Worm (Caenorhabditis elegans) whole organism, L3 larva: Measurements from ENCODE around the gene cyp-14A3.
A peak's percentile ranks its signal among the peaks of the same experiment; 100 is the strongest.

Experiments used
- R02D3.7 ChIP-seq: fragments of 150-350 bp; optimal IDR thresholded peaks from 2 replicates; lab custom pipeline; 2014; ENCODE audit warnings: missing biosample characterization, missing genetic modification characterization
- aly-2 ChIP-seq: fragments of 150-350 bp; optimal IDR thresholded peaks from 2 replicates; lab custom pipeline; 2014; ENCODE audit warnings: missing biosample characterization, missing genetic modification characterization
- ama-1 ChIP-seq: fragments of 150-350 bp; optimal IDR thresholded peaks from 2 replicates; lab custom pipeline; 2018
- ceh-28 ChIP-seq: fragments of 150-350 bp; optimal IDR thresholded peaks from 2 replicates; lab custom pipeline; 2014; ENCODE audit warnings: missing biosample characterization, missing genetic modification reagents, missing genetic modification characterization
- ceh-82 ChIP-seq: fragments of 150-350 bp; optimal IDR thresholded peaks from 2 replicates; lab custom pipeline; 2014; ENCODE audit warnings: missing biosample characterization, missing genetic modification characterization
- ceh-9 ChIP-seq: sonication (generic microtip); optimal IDR thresholded peaks from 2 replicates; lab custom pipeline; 2018; ENCODE audit warnings: missing biosample characterization, missing genetic modification characterization
- daf-12 ChIP-seq: fragments of 150-350 bp; optimal IDR thresholded peaks from 2 replicates; lab custom pipeline; 2014; ENCODE audit warnings: missing biosample characterization, missing genetic modification reagents, missing genetic modification characterization
- egl-27 ChIP-seq: sonication (generic microtip); optimal IDR thresholded peaks from 4 replicates; lab custom pipeline; 2017; ENCODE audit warnings: missing biosample characterization, missing genetic modification reagents, missing genetic modification characterization
- egl-5 ChIP-seq: fragments of 150-350 bp; optimal IDR thresholded peaks from 2 replicates; lab custom pipeline; 2017; ENCODE audit warnings: missing biosample characterization, missing genetic modification reagents, missing genetic modification characterization, inconsistent platforms
- elt-1 ChIP-seq: fragments of 150-350 bp; optimal IDR thresholded peaks from 2 replicates; lab custom pipeline; 2014; ENCODE audit warnings: missing biosample characterization, missing genetic modification characterization
- elt-2 ChIP-seq: sonication (generic microtip); optimal IDR thresholded peaks from 2 replicates; lab custom pipeline; 2016; ENCODE audit warnings: missing genetic modification reagents, mild to moderate bottlenecking, missing genetic modification characterization, missing compliant biosample characterization
- elt-3 ChIP-seq, 3 experiments: fragments of 150-350 bp in 1 of 3; sonication (generic microtip) in 2 of 3; optimal IDR thresholded peaks; 2 replicates in 2 of 3; 4 replicates in 1 of 3; lab custom pipeline; 2014 to 2017; ENCODE audit warnings: missing biosample characterization in 3 of 3, missing genetic modification characterization in 3 of 3
- eor-1 ChIP-seq, 2 experiments: fragments of 150-350 bp; optimal IDR thresholded peaks; 2 replicates each; lab custom pipeline; 2014 to 2018; ENCODE audit warnings: missing biosample characterization in 2 of 2, missing genetic modification characterization in 2 of 2
- fkh-10 ChIP-seq: sonication (generic microtip); optimal IDR thresholded peaks from 2 replicates; lab custom pipeline; 2017; ENCODE audit warnings: missing biosample characterization, missing genetic modification reagents, missing genetic modification characterization
- fkh-2 ChIP-seq: fragments of 150-350 bp; optimal IDR thresholded peaks from 2 replicates; lab custom pipeline; 2014; ENCODE audit warnings: missing biosample characterization, missing genetic modification reagents, missing genetic modification characterization
- fos-1 ChIP-seq: fragments of 150-350 bp; optimal IDR thresholded peaks from 2 replicates; lab custom pipeline; 2014; ENCODE audit warnings: missing biosample characterization, missing genetic modification characterization
- jun-1 ChIP-seq: fragments of 150-350 bp; optimal IDR thresholded peaks from 2 replicates; lab custom pipeline; 2014; ENCODE audit warnings: missing biosample characterization, missing genetic modification reagents, missing genetic modification characterization
- lin-15B ChIP-seq: fragments of 150-350 bp; optimal IDR thresholded peaks from 2 replicates; lab custom pipeline; 2014; ENCODE audit warnings: missing biosample characterization, missing genetic modification characterization
- lin-39 ChIP-seq: fragments of 150-350 bp; optimal IDR thresholded peaks from 2 replicates; lab custom pipeline; 2018; ENCODE audit warnings: missing biosample characterization, missing genetic modification reagents, missing genetic modification characterization
- lsy-12 ChIP-seq: sonication (generic microtip); optimal IDR thresholded peaks from 2 replicates; lab custom pipeline; 2016; ENCODE audit warnings: mild to moderate bottlenecking, missing genetic modification characterization, missing compliant biosample characterization
- mdl-1 ChIP-seq: fragments of 150-350 bp; optimal IDR thresholded peaks from 2 replicates; lab custom pipeline; 2014; ENCODE audit warnings: missing biosample characterization, missing genetic modification characterization
- mml-1 ChIP-seq: fragments of 150-350 bp; sonication (generic microtip); optimal IDR thresholded peaks from 3 replicates; lab custom pipeline; 2014; ENCODE audit warnings: missing biosample characterization, missing genetic modification characterization
- nfya-1 ChIP-seq: sonication (generic microtip); optimal IDR thresholded peaks from 2 replicates; lab custom pipeline; 2017; ENCODE audit warnings: missing genetic modification characterization, mild to moderate bottlenecking, missing compliant biosample characterization, antibody characterized with exemption, moderate library complexity; ENCODE audit not compliant: insufficient read depth
- nhr-11 ChIP-seq: fragments of 150-350 bp; optimal IDR thresholded peaks from 2 replicates; lab custom pipeline; 2014; ENCODE audit warnings: missing biosample characterization, missing genetic modification characterization
- nhr-12 ChIP-seq: fragments of 150-350 bp; optimal IDR thresholded peaks from 2 replicates; lab custom pipeline; 2014; ENCODE audit warnings: missing biosample characterization, missing genetic modification characterization
- nhr-23 ChIP-seq: fragments of 150-350 bp; optimal IDR thresholded peaks from 2 replicates; lab custom pipeline; 2014; ENCODE audit warnings: missing biosample characterization, missing genetic modification reagents, missing genetic modification characterization
- nhr-237 ChIP-seq: fragments of 150-350 bp; optimal IDR thresholded peaks from 2 replicates; lab custom pipeline; 2014; ENCODE audit warnings: missing biosample characterization, missing genetic modification characterization
- nhr-25 ChIP-seq: sonication (generic microtip); optimal IDR thresholded peaks from 2 replicates; lab custom pipeline; 2017; ENCODE audit warnings: missing biosample characterization, missing genetic modification characterization
- nhr-43 ChIP-seq: sonication (generic microtip); optimal IDR thresholded peaks from 2 replicates; lab custom pipeline; 2016; ENCODE audit warnings: mild to moderate bottlenecking, missing genetic modification characterization, missing compliant biosample characterization; ENCODE audit not compliant: poor library complexity, severe bottlenecking
- nhr-77 ChIP-seq: fragments of 150-350 bp; optimal IDR thresholded peaks from 2 replicates; lab custom pipeline; 2014; ENCODE audit warnings: missing biosample characterization, missing genetic modification characterization
- pha-4 ChIP-seq: fragments of 150-350 bp; optimal IDR thresholded peaks from 2 replicates; lab custom pipeline; 2014; ENCODE audit warnings: missing biosample characterization, missing genetic modification reagents, missing genetic modification characterization
- pqm-1 ChIP-seq: fragments of 150-350 bp; optimal IDR thresholded peaks from 2 replicates; lab custom pipeline; 2017; ENCODE audit warnings: missing biosample characterization, missing genetic modification characterization, inconsistent platforms
- sea-2 ChIP-seq: fragments of 150-350 bp; sonication (generic microtip); optimal IDR thresholded peaks from 4 replicates; lab custom pipeline; 2014; ENCODE audit warnings: missing biosample characterization, missing genetic modification reagents, missing genetic modification characterization
- skn-1 ChIP-seq: fragments of 150-350 bp; optimal IDR thresholded peaks from 2 replicates; lab custom pipeline; 2014; ENCODE audit warnings: missing biosample characterization, missing genetic modification characterization
- snpc-4 ChIP-seq: fragments of 150-350 bp; optimal IDR thresholded peaks from 2 replicates; lab custom pipeline; 2014; ENCODE audit warnings: missing biosample characterization, missing genetic modification characterization
- tbx-2 ChIP-seq: sonication (generic microtip); optimal IDR thresholded peaks from 2 replicates; lab custom pipeline; 2016; ENCODE audit warnings: mild to moderate bottlenecking, missing genetic modification characterization, missing compliant biosample characterization
- unc-39 ChIP-seq: sonication (generic microtip); optimal IDR thresholded peaks from 4 replicates; lab custom pipeline; 2017; ENCODE audit warnings: missing biosample characterization, missing genetic modification characterization
- unc-62 ChIP-seq: fragments of 150-350 bp; sonication (generic microtip); optimal IDR thresholded peaks from 4 replicates; lab custom pipeline; 2014; ENCODE audit warnings: missing biosample characterization, missing genetic modification reagents, missing genetic modification characterization
- ztf-11 ChIP-seq: fragments of 150-350 bp; optimal IDR thresholded peaks from 2 replicates; lab custom pipeline; 2014; ENCODE audit warnings: missing biosample characterization, missing genetic modification characterization
- ztf-4 ChIP-seq: fragments of 150-350 bp; optimal IDR thresholded peaks from 2 replicates; lab custom pipeline; 2014; ENCODE audit warnings: missing biosample characterization, missing genetic modification characterization

The cyp-14A3 gene

DNA sequence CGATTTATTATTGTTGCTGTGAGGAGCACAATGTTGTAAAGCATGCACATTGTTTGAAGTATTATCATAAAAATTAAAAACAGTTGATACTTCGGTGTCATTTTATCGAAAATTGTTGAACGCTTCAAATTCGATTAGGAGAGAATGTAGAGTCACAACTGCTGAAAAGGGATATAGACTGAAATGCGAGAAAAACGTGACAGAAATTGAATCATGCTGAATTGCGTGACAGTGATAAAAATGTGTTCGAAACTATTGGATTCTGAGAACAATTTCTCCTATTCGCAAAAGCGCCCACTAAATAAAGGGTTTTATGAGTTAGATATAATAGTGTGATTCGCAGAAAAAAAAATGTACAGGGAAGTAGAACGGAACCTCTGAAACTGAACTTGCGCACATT, 34.7 kb upstream of the cyp-14A3 start, which contains the start of gene srxa-8:
Gene srxa-8, minus strand, starts transcription at position 101 of the 400 bp plus-strand sequence.
- TF ChIP-seq aly-2 (tag; lab: Kevin White, UChicago) (no peak), ceh-82 (tag; lab: Kevin White, UChicago) (no peak), ceh-28 (tag; lab: Kevin White, UChicago) (no peak), sea-2 (GFP tag; lab: Kevin White, UChicago) (no peak)

DNA sequence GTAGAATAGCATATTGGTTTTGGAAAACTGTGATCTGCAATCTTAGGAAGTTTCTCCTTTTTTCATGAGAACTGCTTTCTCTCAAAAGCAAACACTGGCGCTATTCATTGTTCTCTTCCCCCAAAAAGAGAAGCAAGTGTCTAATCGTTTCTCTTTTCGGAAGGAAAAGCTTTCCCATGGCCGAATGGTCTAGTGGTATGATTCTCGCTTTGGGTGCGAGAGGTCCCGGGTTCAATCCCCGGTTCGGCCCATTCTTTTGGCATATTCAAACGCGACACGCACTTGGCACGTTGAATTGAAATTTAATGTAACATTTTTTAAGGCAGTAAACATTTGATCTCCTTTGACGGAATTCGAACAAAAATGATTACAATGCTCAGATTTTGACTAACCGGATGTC, 33.9 kb upstream of the cyp-14A3 start:
- TF ChIP-seq nhr-43: peak; percentile 7
- peak; percentile 8 for TF ChIP-seq nfya-1 (tag; lab: Kevin White, UChicago)
- TF ChIP-seq ceh-28 (tag; lab: Kevin White, UChicago): no peak
- TF ChIP-seq, all 47 proteins: peak for 2

DNA sequence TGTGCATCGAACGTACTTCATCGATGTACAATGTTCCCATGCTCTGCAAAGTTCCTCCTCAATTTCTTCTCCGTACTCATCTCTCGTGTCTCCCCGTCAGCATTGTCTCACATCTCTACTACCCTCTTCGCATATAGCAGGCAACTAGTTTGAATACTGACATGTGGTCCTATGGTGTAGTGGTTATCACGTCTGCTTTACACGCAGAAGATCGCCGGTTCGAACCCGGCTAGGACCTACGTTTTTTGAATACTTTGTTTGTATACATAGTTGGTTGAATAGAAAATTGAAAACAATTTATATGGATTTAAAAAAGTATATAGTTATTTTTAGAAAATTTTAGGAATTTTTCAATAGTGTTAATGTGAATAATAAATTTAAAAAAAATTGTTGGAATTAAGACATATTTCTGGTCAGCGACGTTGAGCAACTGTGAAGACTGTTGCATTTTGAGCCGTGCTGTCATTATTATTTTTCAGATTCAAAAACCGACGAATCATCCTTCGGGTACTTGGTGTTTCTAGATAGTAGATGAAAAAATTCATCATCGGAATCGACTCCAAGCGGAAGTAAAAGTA, 33.0 kb upstream of the cyp-14A3 start:
- no peak for TF ChIP-seq daf-12
- peak; percentile 95 for TF ChIP-seq lsy-12 (tag; lab: Kevin White, UChicago)
- TF ChIP-seq lin-39 (tag; lab: Kevin White, UChicago): peak; percentile 75
- peak; percentile 36 for TF ChIP-seq snpc-4
- no peak for TF ChIP-seq nhr-237 (tag; lab: Kevin White, UChicago)
- TF ChIP-seq ztf-4 (tag; lab: Kevin White, UChicago): no peak
- TF ChIP-seq elt-3 (tag; optimal IDR thresholded peaks at IDR 0.05; lab: Kevin White, UChicago): no peak
- peak in 1 of 2 experiments; percentile 42 for TF ChIP-seq eor-1 (tag; optimal IDR thresholded peaks at IDR 0.05; lab: Kevin White, UChicago)
- TF ChIP-seq ceh-82 (tag; lab: Kevin White, UChicago): peak; percentile 64
- TF ChIP-seq ama-1 (lab: Kevin White, UChicago): no peak
- TF ChIP-seq unc-62: peak; percentile 65
- no peak for TF ChIP-seq elt-1 (tag; lab: Kevin White, UChicago)
- TF ChIP-seq nhr-25 (tag; lab: Kevin White, UChicago): peak; percentile 19
- peak; percentile 55 for TF ChIP-seq elt-2 (tag; lab: Kevin White, UChicago)
- TF ChIP-seq egl-5 (tag; lab: Kevin White, UChicago): peak; percentile 54
- TF ChIP-seq jun-1 (tag; lab: Kevin White, UChicago): peak; percentile 76
- peak; percentile 14 for TF ChIP-seq ceh-28 (tag; lab: Kevin White, UChicago)
- no peak for TF ChIP-seq mdl-1 (tag; lab: Kevin White, UChicago)
- TF ChIP-seq lin-15B (tag; lab: Kevin White, UChicago): peak; percentile 36
- no peak for TF ChIP-seq ztf-11
- no peak for TF ChIP-seq mml-1 (tag; lab: Kevin White, UChicago)
- TF ChIP-seq fkh-10 (GFP tag; lab: Kevin White, UChicago): peak; percentile 25
- no peak for TF ChIP-seq nhr-23 (tag; lab: Kevin White, UChicago)
- peak; percentile 48 for TF ChIP-seq skn-1 (tag; lab: Kevin White, UChicago)
- TF ChIP-seq nhr-77 (tag; lab: Kevin White, UChicago): no peak
- TF ChIP-seq pha-4 (tag; lab: Kevin White, UChicago): no peak
- TF ChIP-seq fkh-2 (tag; lab: Kevin White, UChicago): no peak
- TF ChIP-seq fos-1: no peak
- no peak for TF ChIP-seq unc-39
- TF ChIP-seq pqm-1 (tag; lab: Kevin White, UChicago): peak; percentile 1
- TF ChIP-seq tbx-2 (tag; lab: Kevin White, UChicago): peak; percentile 83
- TF ChIP-seq nfya-1 (tag; lab: Kevin White, UChicago): peak; percentile 68
- TF ChIP-seq ceh-9 (tag; lab: Kevin White, UChicago): peak; percentile 34
- peak; percentile 83 for TF ChIP-seq egl-27
- TF ChIP-seq nhr-12: no peak
- TF ChIP-seq nhr-43: peak; percentile 85

DNA sequence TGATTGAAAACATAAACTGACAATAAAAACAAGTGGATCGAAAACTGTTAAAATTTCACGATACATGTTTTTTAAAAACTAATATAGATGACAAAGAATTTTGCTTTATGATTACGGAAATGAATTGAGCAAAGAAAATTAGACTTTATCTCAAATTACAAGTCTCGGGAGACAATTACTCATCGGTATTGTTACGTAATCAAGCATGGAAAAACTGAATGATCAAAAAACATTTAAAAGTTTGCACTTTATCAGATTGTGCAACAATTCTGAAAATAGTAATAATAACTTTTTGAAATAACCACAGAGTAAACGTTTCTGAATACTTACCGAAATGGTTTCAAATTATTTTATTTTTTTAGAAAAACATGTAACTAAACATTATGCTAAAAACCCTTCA, 31.8 kb upstream of the cyp-14A3 start, which contains the start of gene srd-43:
Gene srd-43, minus strand, starts transcription at position 66 of the 400 bp plus-strand sequence.
- TF ChIP-seq nhr-11 (tag; lab: Kevin White, UChicago) (no peak), skn-1 (tag; lab: Kevin White, UChicago) (no peak), sea-2 (GFP tag; lab: Kevin White, UChicago) (no peak), egl-5 (tag; lab: Kevin White, UChicago) (no peak), R02D3.7 (tag; lab: Kevin White, UChicago) (no peak), nhr-12 (no peak), jun-1 (tag; lab: Kevin White, UChicago) (no peak), ceh-28 (tag; lab: Kevin White, UChicago) (no peak)
